Comparison of ENCODE assay signal across 1 fruit fly cellular context in genomic region chr3R:21187394-21188392, dm6.
A peak's percentile ranks its signal among the peaks of the same experiment; 100 is the strongest.
TF ChIP-seq lines count a peak whose summit lies in the region.

No protein-coding gene starts in this region.

TF ChIP-seq in whole organism, embryonic, 481 proteins besides CTCF, POLR2A, EP300 and RAD21 (continued from another document):
- TF ChIP-seq unc-4 (GFP tag; IDR thresholded peaks at IDR 0.05; lab: Robert Waterston, UW; ENCODE audit: partially characterized antibody) = 0 out of 2 replicates have a peak, but pooled peaks have one; percentile 15
- TF ChIP-seq CG6791 (GFP tag; IDR thresholded peaks at IDR 0.05; lab: Robert Waterston, UW; ENCODE audit: partially characterized antibody) = no peak
- no peak for TF ChIP-seq CG15073 (GFP tag; optimal IDR thresholded peaks at IDR 0.05; lab: Kevin White, UChicago)
- TF ChIP-seq Antp (GFP tag; optimal IDR thresholded peaks at IDR 0.05; lab: Kevin White, UChicago) = peak; percentile 2
- peak; percentile 5 for TF ChIP-seq HHEX (GFP tag; optimal IDR thresholded peaks at IDR 0.05; lab: Kevin White, UChicago)
- TF ChIP-seq Vsx1 (GFP tag; optimal IDR thresholded peaks at IDR 0.05; lab: Kevin White, UChicago) = no peak
- no peak for TF ChIP-seq CG11093 (GFP tag; IDR thresholded peaks at IDR 0.05; lab: Robert Waterston, UW)
- no peak for TF ChIP-seq CG11560 (tag; IDR thresholded peaks at IDR 0.05; lab: Robert Waterston, UW)
- TF ChIP-seq CG15011 (GFP tag; optimal IDR thresholded peaks at IDR 0.05; lab: Kevin White, UChicago) = no peak
- TF ChIP-seq Nf-YC (tag; optimal IDR thresholded peaks at IDR 0.05; lab: Kevin White, UChicago) = peak; percentile 27
- TF ChIP-seq dati (GFP tag; IDR thresholded peaks at IDR 0.05; lab: Robert Waterston, UW) = no peak
- TF ChIP-seq sc (optimal IDR thresholded peaks at IDR 0.05; lab: Kevin White, UChicago) = no peak
- TF ChIP-seq sc (GFP tag; optimal IDR thresholded peaks at IDR 0.05; lab: Kevin White, UChicago) = no peak
- TF ChIP-seq CG9437 (GFP tag; optimal IDR thresholded peaks at IDR 0.05; lab: Kevin White, UChicago) = peak; percentile 37
- TF ChIP-seq pho (GFP tag; optimal IDR thresholded peaks at IDR 0.05; lab: Kevin White, UChicago) = no peak
- no peak for TF ChIP-seq E2f1 (GFP tag; IDR thresholded peaks at IDR 0.05; lab: Robert Waterston, UW)
- TF ChIP-seq CG3065 (GFP tag; optimal IDR thresholded peaks at IDR 0.05; lab: Kevin White, UChicago) = no peak
- peak; percentile 34 for TF ChIP-seq mirr (GFP tag; optimal IDR thresholded peaks at IDR 0.05; lab: Kevin White, UChicago)
- no peak for TF ChIP-seq ab (GFP tag; optimal IDR thresholded peaks at IDR 0.05; lab: Kevin White, UChicago)
- TF ChIP-seq nerfin-1 (tag; optimal IDR thresholded peaks at IDR 0.05; lab: Kevin White, UChicago) = no peak
- TF ChIP-seq NC2α (GFP tag; optimal IDR thresholded peaks at IDR 0.05; lab: Kevin White, UChicago) = no peak
- peak in 1 of 2 experiments; percentile 27 for TF ChIP-seq dpn (GFP tag; optimal IDR thresholded peaks at IDR 0.05; lab: Kevin White, UChicago)
- TF ChIP-seq fd64A (GFP tag; optimal IDR thresholded peaks at IDR 0.05; lab: Kevin White, UChicago) = no peak
- TF ChIP-seq gce (GFP tag; IDR thresholded peaks at IDR 0.05; lab: Robert Waterston, UW) = 0 out of 3 replicates have a peak, but pooled peaks have one; percentile 61
- no peak for TF ChIP-seq CG14860 (GFP tag; IDR thresholded peaks at IDR 0.05; lab: Robert Waterston, UW; ENCODE audit: partially characterized antibody)
- TF ChIP-seq fd96Cb (tag; optimal IDR thresholded peaks at IDR 0.05; lab: Kevin White, UChicago) = no peak
- TF ChIP-seq Opbp (GFP tag; IDR thresholded peaks at IDR 0.05; lab: Robert Waterston, UW; ENCODE audit: partially characterized antibody) = no peak
- no peak for TF ChIP-seq Dip2 (GFP tag; IDR thresholded peaks at IDR 0.05; lab: Robert Waterston, UW)
- TF ChIP-seq HLH4C (GFP tag; IDR thresholded peaks at IDR 0.05; lab: Robert Waterston, UW; ENCODE audit: partially characterized antibody) = no peak
- TF ChIP-seq sug (tag; optimal IDR thresholded peaks at IDR 0.05; lab: Kevin White, UChicago) = peak; percentile 12
- no peak for TF ChIP-seq CG1792 (GFP tag; optimal IDR thresholded peaks at IDR 0.05; lab: Kevin White, UChicago)
- TF ChIP-seq Dp (GFP tag; optimal IDR thresholded peaks at IDR 0.05; lab: Kevin White, UChicago) = no peak
- TF ChIP-seq CG16863 (GFP tag; optimal IDR thresholded peaks at IDR 0.05; lab: Kevin White, UChicago) = no peak
- TF ChIP-seq CHES-1-like (GFP tag; optimal IDR thresholded peaks at IDR 0.05; lab: Kevin White, UChicago) = no peak
- TF ChIP-seq CG3838 (GFP tag; optimal IDR thresholded peaks at IDR 0.05; lab: Kevin White, UChicago) = no peak
- no peak for TF ChIP-seq CG31365 (tag; optimal IDR thresholded peaks at IDR 0.05; lab: Kevin White, UChicago)
- TF ChIP-seq fru (optimal IDR thresholded peaks at IDR 0.05; lab: Kevin White, UChicago) = no peak
- no peak for TF ChIP-seq CG1602 (GFP tag; optimal IDR thresholded peaks at IDR 0.05; lab: Kevin White, UChicago)
- TF ChIP-seq Atf6 (GFP tag; IDR thresholded peaks at IDR 0.05; lab: Robert Waterston, UW) = no peak; the same call in 1 of the 2 replicates
- no peak for TF ChIP-seq CG15601 (tag; optimal IDR thresholded peaks at IDR 0.05; lab: Kevin White, UChicago)
- no peak for TF ChIP-seq so (GFP tag; IDR thresholded peaks at IDR 0.05; lab: Robert Waterston, UW)
- TF ChIP-seq zfh2 (GFP tag; optimal IDR thresholded peaks at IDR 0.05; lab: Kevin White, UChicago) = peak; percentile 37
- TF ChIP-seq CG10366 (GFP tag; IDR thresholded peaks at IDR 0.05; lab: Robert Waterston, UW) = no peak
- peak; percentile 15; the same call in 1 of the 2 replicates for TF ChIP-seq esg (GFP tag; conservative IDR thresholded peaks at IDR 0.05; lab: Robert Waterston, UW)
- peak; percentile 84 for TF ChIP-seq CG13894 (tag; optimal IDR thresholded peaks at IDR 0.05; lab: Kevin White, UChicago)
- TF ChIP-seq CG18619 (GFP tag; optimal IDR thresholded peaks at IDR 0.05; lab: Kevin White, UChicago) = peak; percentile 62
- no peak for TF ChIP-seq CG11696 (GFP tag; IDR thresholded peaks at IDR 0.05; lab: Robert Waterston, UW)
- TF ChIP-seq CG15269 (tag; optimal IDR thresholded peaks at IDR 0.05; lab: Kevin White, UChicago) = peak; percentile 41
- peak; percentile 56 for TF ChIP-seq CG2678 (tag; optimal IDR thresholded peaks at IDR 0.05; lab: Kevin White, UChicago)
- no peak; the same call in 1 of the 2 replicates for TF ChIP-seq amos (GFP tag; IDR thresholded peaks at IDR 0.05; lab: Robert Waterston, UW; ENCODE audit: partially characterized antibody)
- no peak for TF ChIP-seq Camta (GFP tag; optimal IDR thresholded peaks at IDR 0.05; lab: Kevin White, UChicago)
- peak; percentile 5 for TF ChIP-seq Hr3 (GFP tag; optimal IDR thresholded peaks at IDR 0.05; lab: Kevin White, UChicago)
- TF ChIP-seq zfh1 (GFP tag; IDR thresholded peaks at IDR 0.05; lab: Robert Waterston, UW) = peak; percentile 51; the same call in 2 of the 3 replicates
- peak; percentile 99 for TF ChIP-seq abd-A (tag; optimal IDR thresholded peaks at IDR 0.05; lab: Kevin White, UChicago)
